Fruit fly (Drosophila melanogaster) whole organism, wandering third instar larva: ENCODE measurements around the gene Rbfox1.

Experiments
- CG32264 ChIP-seq: fragments of 200-800 bp; sonication (Bioruptor generic); optimal IDR thresholded peaks from 2 replicates; lab custom pipeline; 2016; ENCODE audit warnings: missing biosample characterization, missing genetic modification characterization
- CG9705 ChIP-seq: fragments of 200-800 bp; sonication (Bioruptor generic); optimal IDR thresholded peaks from 2 replicates; lab custom pipeline; 2018; ENCODE audit warnings: missing biosample characterization, mild to moderate bottlenecking, missing genetic modification characterization
- CrebA ChIP-seq: fragments of 200-800 bp; sonication (Bioruptor generic); optimal IDR thresholded peaks from 2 replicates; lab custom pipeline; 2016; ENCODE audit warnings: missing biosample characterization, mild to moderate bottlenecking, missing genetic modification characterization, borderline replicate concordance
- Dfd ChIP-seq: fragments of >200 bp; optimal IDR thresholded peaks from 2 replicates; lab custom pipeline; 2017; ENCODE audit warnings: missing biosample characterization, missing genetic modification characterization
- Dif ChIP-seq: fragments of 200-275, 200-300 bp; sonication (Bioruptor generic); optimal IDR thresholded peaks from 2 replicates; lab custom pipeline; 2018; ENCODE audit warnings: missing biosample characterization, missing genetic modification characterization; ENCODE audit not compliant: partially characterized antibody
- GATAd ChIP-seq: sonication (Bioruptor generic); optimal IDR thresholded peaks from 2 replicates; lab custom pipeline; 2016; ENCODE audit warnings: missing biosample characterization, missing genetic modification characterization
- HLH106 ChIP-seq: fragments of 200-800 bp; optimal IDR thresholded peaks from 3 replicates; lab custom pipeline; 2019; ENCODE audit warnings: missing biosample characterization, mild to moderate bottlenecking, missing genetic modification characterization, moderate library complexity
- Hnf4 ChIP-seq: fragments of 200-800 bp; sonication (Bioruptor generic); optimal IDR thresholded peaks from 2 replicates; lab custom pipeline; 2016; ENCODE audit warnings: missing biosample characterization, mild to moderate bottlenecking, missing genetic modification characterization
- Hr78 ChIP-seq: fragments of >200 bp; optimal IDR thresholded peaks from 2 replicates; lab custom pipeline; 2017; ENCODE audit warnings: missing biosample characterization, missing genetic modification characterization
- Hr83 ChIP-seq: fragments of 200-300 bp; sonication (Bioruptor generic); optimal IDR thresholded peaks from 2 replicates; lab custom pipeline; 2016; ENCODE audit warnings: missing biosample characterization, mild to moderate bottlenecking, missing genetic modification characterization, moderate library complexity; ENCODE audit not compliant: poor library complexity, severe bottlenecking
- Jra ChIP-seq: sonication (Bioruptor generic); optimal IDR thresholded peaks from 2 replicates; lab custom pipeline; 2016; ENCODE audit warnings: missing biosample characterization, missing genetic modification characterization
- Mio ChIP-seq: sonication (Bioruptor generic); optimal IDR thresholded peaks from 2 replicates; lab custom pipeline; 2016; ENCODE audit warnings: missing biosample characterization, missing genetic modification characterization
- Myc ChIP-seq: fragments of >200 bp; optimal IDR thresholded peaks from 2 replicates; lab custom pipeline; 2017
- N ChIP-seq: fragments of >200 bp; optimal IDR thresholded peaks from 2 replicates; lab custom pipeline; 2018; ENCODE audit warnings: missing biosample characterization, missing external identifiers, missing genetic modification characterization
- OdsH ChIP-seq: fragments of 200-800 bp; sonication (Bioruptor generic); optimal IDR thresholded peaks from 2 replicates; lab custom pipeline; 2016; ENCODE audit warnings: missing biosample characterization, mild to moderate bottlenecking, missing genetic modification characterization
- Sp1 ChIP-seq: fragments of 200-800 bp; sonication (Bioruptor generic); optimal IDR thresholded peaks from 3 replicates; lab custom pipeline; 2019; ENCODE audit warnings: missing biosample characterization, mild to moderate bottlenecking, missing genetic modification characterization, moderate library complexity
- br ChIP-seq: fragments of 200-800 bp; sonication (Bioruptor generic); optimal IDR thresholded peaks from 2 replicates; lab custom pipeline; 2016; ENCODE audit warnings: missing biosample characterization, missing genetic modification characterization
- brk ChIP-seq: fragments of 200-800 bp; sonication (Bioruptor generic); optimal IDR thresholded peaks from 2 replicates; lab custom pipeline; 2016; ENCODE audit warnings: missing biosample characterization, mild to moderate bottlenecking, missing genetic modification characterization
- dl ChIP-seq, 2 experiments: fragments of 175-275, 200-275 bp in 1 of 2; fragments of 200-275 bp in 1 of 2; sonication (Bioruptor generic); optimal IDR thresholded peaks; lab custom pipeline; 2018; ENCODE audit warnings: mild to moderate bottlenecking in 2 of 2, missing biosample characterization in 2 of 2, missing genetic modification characterization in 2 of 2, moderate library complexity in 2 of 2; ENCODE audit not compliant: partially characterized antibody in 2 of 2, insufficient read depth in 1 of 2
- dmrt93B ChIP-seq: fragments of 200-800 bp; sonication (Bioruptor generic); optimal IDR thresholded peaks from 2 replicates; lab custom pipeline; 2018; ENCODE audit warnings: missing biosample characterization, mild to moderate bottlenecking, missing genetic modification characterization
- dsf ChIP-seq: sonication (Bioruptor generic); optimal IDR thresholded peaks from 2 replicates; lab custom pipeline; 2016; ENCODE audit warnings: missing biosample characterization, missing genetic modification characterization, borderline replicate concordance
- foxo ChIP-seq, 2 experiments: fragments of 200-800 bp; sonication (Bioruptor generic); optimal IDR thresholded peaks; 2 replicates in 1 of 2; 3 replicates in 1 of 2; lab custom pipeline; 2016 to 2017; ENCODE audit warnings: missing biosample characterization in 2 of 2, missing genetic modification characterization in 2 of 2
- fru ChIP-seq: fragments of 200-800 bp; sonication (Bioruptor generic); optimal IDR thresholded peaks from 3 replicates; lab custom pipeline; 2016; ENCODE audit warnings: missing biosample characterization, mild to moderate bottlenecking, missing genetic modification characterization
- h ChIP-seq: fragments of 200-800 bp; sonication (Bioruptor generic); optimal IDR thresholded peaks from 3 replicates; lab custom pipeline; 2016; ENCODE audit warnings: missing biosample characterization, mild to moderate bottlenecking, missing genetic modification characterization
- jim ChIP-seq: fragments of 175-275, 200-325 bp; sonication (Bioruptor generic); optimal IDR thresholded peaks from 2 replicates; lab custom pipeline; 2016; ENCODE audit warnings: missing biosample characterization, mild to moderate bottlenecking, missing genetic modification characterization
- lola ChIP-seq: fragments of >200 bp; optimal IDR thresholded peaks from 2 replicates; lab custom pipeline; 2017; ENCODE audit warnings: missing biosample characterization, missing genetic modification characterization
- pan ChIP-seq: fragments of >200 bp; optimal IDR thresholded peaks from 2 replicates; lab custom pipeline; 2017
- rgr ChIP-seq: fragments of 200-800 bp; sonication (Bioruptor generic); optimal IDR thresholded peaks from 3 replicates; lab custom pipeline; 2016; ENCODE audit warnings: missing biosample characterization, mild to moderate bottlenecking, missing genetic modification characterization
- sage ChIP-seq: fragments of 200-800 bp; sonication (Bioruptor generic); optimal IDR thresholded peaks from 2 replicates; lab custom pipeline; 2016; ENCODE audit warnings: missing biosample characterization, mild to moderate bottlenecking, missing genetic modification characterization
- sv ChIP-seq: fragments of 200-800 bp; sonication (Bioruptor generic); optimal IDR thresholded peaks from 3 replicates; lab custom pipeline; 2016; ENCODE audit warnings: missing biosample characterization, missing genetic modification characterization
- tai ChIP-seq: sonication (Bioruptor generic); optimal IDR thresholded peaks from 2 replicates; lab custom pipeline; 2016; ENCODE audit warnings: missing biosample characterization, missing genetic modification characterization
- usp ChIP-seq: fragments of >200 bp; optimal IDR thresholded peaks from 2 replicates; lab custom pipeline; 2017; ENCODE audit warnings: missing biosample characterization, missing genetic modification characterization

The Rbfox1 gene

DNA sequence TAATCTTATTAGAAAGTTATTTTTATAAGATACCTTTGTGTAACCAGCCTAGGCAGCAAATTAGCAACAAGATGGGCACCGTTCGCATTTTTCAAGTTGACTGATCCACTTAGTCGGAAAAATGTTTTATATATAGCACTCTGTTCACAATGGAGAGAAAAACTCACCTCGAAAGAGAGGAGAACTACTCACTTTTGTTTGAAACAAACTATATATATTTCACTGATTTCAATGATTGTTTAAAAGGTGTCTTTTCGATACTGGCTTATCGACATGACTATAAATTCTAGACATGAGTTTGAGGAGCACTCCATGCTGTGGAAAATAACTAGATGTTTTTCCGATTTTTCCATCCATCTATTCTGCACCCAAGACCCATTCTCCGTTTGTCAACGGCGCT, 142.3 kb downstream of the Rbfox1 start, which contains the start of gene CG42521:
Gene CG42521 (minus strand): TSS at position 101 of the 400 bp plus-strand sequence.
- TF ChIP-seq Jra (GFP tag; lab: Kevin White, UChicago) = no peak
- TF ChIP-seq sage (GFP tag; lab: Kevin White, UChicago) = no peak
- TF ChIP-seq Myc (lab: Kevin White, UChicago) = no peak
- no peak for TF ChIP-seq sv (GFP tag; lab: Kevin White, UChicago)
- no peak for TF ChIP-seq br
- TF ChIP-seq brk = no peak
- no peak for TF ChIP-seq CG9705
- no peak for TF ChIP-seq Hr83 (GFP tag; lab: Kevin White, UChicago)

dm6 chr3L:10625499-10625898, 144.3 kb downstream of the Rbfox1 start, which contains the start of gene CG43127:
Gene CG43127, minus strand, starts transcription at chr3L:10625599.
- TF ChIP-seq dmrt93B (GFP tag; lab: Kevin White, UChicago) = no peak
- no peak for TF ChIP-seq CG32264 (GFP tag; lab: Kevin White, UChicago)
- TF ChIP-seq dsf (GFP tag; lab: Kevin White, UChicago) = no peak
- no peak for TF ChIP-seq dl (GFP tag; optimal IDR thresholded peaks at IDR 0.05; lab: Kevin White, UChicago; ENCODE audit: insufficient read depth in 1 of 2, partially characterized antibody in 2 of 2)
- no peak for TF ChIP-seq Myc (lab: Kevin White, UChicago)
- no peak for TF ChIP-seq Jra (GFP tag; lab: Kevin White, UChicago)
- no peak for TF ChIP-seq sage (GFP tag; lab: Kevin White, UChicago)
- no peak for TF ChIP-seq pan (lab: Kevin White, UChicago)
- no peak for TF ChIP-seq sv (GFP tag; lab: Kevin White, UChicago)
- TF ChIP-seq br = no peak

DNA sequence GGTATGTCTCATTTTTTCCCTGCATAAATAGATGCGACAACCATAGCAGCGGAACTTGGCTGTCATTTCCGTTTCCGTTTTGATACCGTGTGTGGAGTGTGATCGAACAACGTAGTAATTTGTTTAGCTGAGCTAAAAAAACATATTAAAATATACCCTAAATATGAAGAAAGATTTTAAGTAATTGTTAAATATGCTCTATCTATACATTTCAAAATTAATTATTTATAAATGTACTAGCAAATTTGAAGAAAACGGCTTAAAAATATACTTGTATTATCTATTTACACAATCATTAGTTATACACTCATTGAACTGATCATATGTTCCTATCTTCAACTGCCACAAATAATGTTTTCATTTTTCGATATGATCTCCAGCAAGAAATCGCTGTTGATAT, 145.0 kb downstream of the Rbfox1 start, which contains the start of gene CG34238:
Gene CG34238 (plus strand): TSS at position 301 of the 400 bp plus-strand sequence.
- TF ChIP-seq Myc (lab: Kevin White, UChicago) (no peak), foxo (GFP tag; optimal IDR thresholded peaks at IDR 0.05; lab: Kevin White, UChicago) (no peak), brk (no peak), Dif (GFP tag; lab: Kevin White, UChicago) (no peak), CrebA (no peak), GATAd (no peak), rgr (no peak), OdsH (GFP tag; lab: Kevin White, UChicago) (no peak), usp (GFP tag; lab: Kevin White, UChicago) (no peak), h (GFP tag; lab: Kevin White, UChicago) (no peak), dmrt93B (GFP tag; lab: Kevin White, UChicago) (no peak), Hnf4 (GFP tag; lab: Kevin White, UChicago) (no peak), lola (GFP tag; lab: Kevin White, UChicago) (no peak), jim (no peak), HLH106 (tag; lab: Kevin White, UChicago) (no peak), fru (no peak), Jra (GFP tag; lab: Kevin White, UChicago) (no peak), Mio (no peak), br (no peak), Hr83 (GFP tag; lab: Kevin White, UChicago) (no peak)

DNA sequence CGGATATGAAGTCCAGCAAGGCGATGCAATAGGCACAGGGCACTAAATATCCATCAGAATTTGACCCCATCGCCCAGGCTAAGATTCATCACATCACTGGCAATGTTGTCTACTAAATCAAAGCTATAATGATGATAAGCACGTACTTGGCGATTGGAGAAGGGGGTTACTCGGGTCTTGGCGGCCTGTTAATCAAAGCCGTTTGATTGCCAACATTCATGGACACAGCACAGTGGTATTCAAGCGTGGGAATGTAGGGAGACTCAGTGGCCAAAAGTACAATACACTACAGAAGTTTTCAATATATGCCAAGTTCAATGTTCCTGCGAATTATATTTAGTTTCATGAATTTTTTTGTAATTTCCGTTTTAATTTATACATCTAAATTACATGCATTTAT, 147.2 kb downstream of the Rbfox1 start, which contains the start of gene CG14151:
Gene CG14151 (minus strand): TSS at position 101 of the 400 bp plus-strand sequence.
- TF ChIP-seq dsf (GFP tag; lab: Kevin White, UChicago) (no peak), fru (no peak), Sp1 (GFP tag; lab: Kevin White, UChicago) (no peak), N (GFP tag; lab: Kevin White, UChicago) (no peak), Myc (lab: Kevin White, UChicago) (no peak), foxo (GFP tag; optimal IDR thresholded peaks at IDR 0.05; lab: Kevin White, UChicago) (no peak), lola (GFP tag; lab: Kevin White, UChicago) (no peak), tai (GFP tag; lab: Kevin White, UChicago) (no peak), Dfd (GFP tag; lab: Kevin White, UChicago) (no peak), Jra (GFP tag; lab: Kevin White, UChicago) (no peak), Hr78 (GFP tag; lab: Kevin White, UChicago) (no peak), pan (lab: Kevin White, UChicago) (no peak), CrebA (no peak)
